Worm (Caenorhabditis elegans): ENCODE results near the gene T26G10.3.

DNA sequence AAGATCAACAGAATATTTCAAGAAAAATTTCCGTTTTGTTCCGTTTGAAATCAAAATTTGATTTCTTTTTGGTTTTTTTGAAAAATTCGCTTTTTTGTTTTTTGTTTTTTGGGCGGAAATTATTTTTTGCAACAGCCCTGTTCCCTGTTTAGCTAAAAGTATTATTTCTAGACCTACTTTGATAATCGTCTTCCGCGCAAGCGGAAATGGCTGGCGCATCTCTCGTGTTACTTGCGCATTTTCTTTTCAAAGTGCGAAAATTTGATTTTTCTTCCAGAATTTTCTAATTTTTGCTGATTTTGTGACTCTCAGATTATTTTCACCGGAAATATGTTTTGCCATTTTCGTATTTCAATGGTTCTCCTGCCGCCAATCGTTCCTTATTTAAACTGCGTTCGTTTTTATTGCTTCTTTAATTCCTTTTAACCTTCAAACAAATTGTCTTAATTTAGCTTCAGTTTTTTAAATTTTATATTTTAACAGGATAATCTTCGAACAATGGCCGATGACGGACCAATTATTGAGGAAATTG, 20.4 kb upstream of the T26G10.3 start, which contains the start of gene cpar-1:
- no peak for TF ChIP-seq unc-39 (tag; optimal IDR thresholded peaks at IDR 0.05)
- no peak for TF ChIP-seq fkh-10 (GFP tag; optimal IDR thresholded peaks at IDR 0.05)
- no peak for TF ChIP-seq ztf-4 (tag; optimal IDR thresholded peaks at IDR 0.05)
- TF ChIP-seq ceh-16 (tag; optimal IDR thresholded peaks at IDR 0.05): no peak

Data from whole organism, L3 larva.